Worm (Caenorhabditis elegans): ENCODE results near the gene scl-11.

DNA sequence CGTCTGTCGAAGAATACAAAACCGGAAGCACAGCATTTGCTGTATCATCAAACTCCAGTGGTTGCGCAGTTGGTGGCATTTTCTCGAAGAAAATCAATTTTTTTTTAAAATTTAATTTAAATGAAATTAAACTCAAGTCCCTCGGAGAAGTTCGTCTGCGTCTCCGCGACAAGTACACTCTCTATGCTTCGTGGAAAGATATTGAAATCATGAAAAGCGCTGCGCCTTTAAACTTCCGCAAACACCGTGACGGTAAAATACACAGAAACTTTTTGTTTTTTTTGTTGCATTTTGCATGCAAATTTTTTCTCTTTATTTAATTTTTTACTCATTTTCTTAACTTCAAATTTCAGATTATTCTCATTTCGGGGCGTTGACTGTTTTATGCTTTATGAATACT is 47.5 kb downstream of the scl-11 start, which contains the start of the genes dli-1, tin-9.2 and exos-4.1:
- TF ChIP-seq hlh-30 (tag; optimal IDR thresholded peaks at IDR 0.05; ENCODE audit: insufficient read depth), result peak; percentile 46
- TF ChIP-seq mdl-1 (tag; optimal IDR thresholded peaks at IDR 0.05), result no peak
- TF ChIP-seq pqm-1 (tag; optimal IDR thresholded peaks at IDR 0.05), result no peak
- no peak for TF ChIP-seq nhr-76 (tag; optimal IDR thresholded peaks at IDR 0.05)
- TF ChIP-seq F10B5.3 (tag; optimal IDR thresholded peaks at IDR 0.05), result no peak
- TF ChIP-seq nhr-77 (tag; optimal IDR thresholded peaks at IDR 0.05), result no peak
- no peak for TF ChIP-seq lin-13 (GFP tag; optimal IDR thresholded peaks at IDR 0.05)
- TF ChIP-seq ZK337.2 (GFP tag; IDR thresholded peaks at IDR 0.05), result no peak
- peak; percentile 34 for TF ChIP-seq fkh-10 (GFP tag; optimal IDR thresholded peaks at IDR 0.05)
- no peak for TF ChIP-seq T20F7.1 (GFP tag; optimal IDR thresholded peaks at IDR 0.05)
- TF ChIP-seq ztf-11 (tag; optimal IDR thresholded peaks at IDR 0.05), result no peak
- TF ChIP-seq madf-5 (GFP tag; IDR thresholded peaks at IDR 0.05), result no peak
- no peak for TF ChIP-seq ZK546.5 (tag; optimal IDR thresholded peaks at IDR 0.05)
- TF ChIP-seq nhr-111 (GFP tag; optimal IDR thresholded peaks at IDR 0.05), result no peak
